Fruit fly (Drosophila melanogaster) whole organism, embryonic: Measurements from ENCODE around the gene Fancl.

ENCODE experiments used
- Ada2b ChIP-seq: fragments of 200-800 bp; sonication (Bioruptor generic); IDR thresholded peaks from 2 replicates; pipeline ENCODE4 v1.3.6; 2022; ENCODE audit warnings: missing biosample characterization, missing genetic modification characterization
- Antp ChIP-seq: fragments of 200-800 bp; sonication (Bioruptor generic); optimal IDR thresholded peaks from 3 replicates; lab custom pipeline; 2016; ENCODE audit warnings: missing biosample characterization, missing genetic modification characterization
- Bteb2 ChIP-seq: fragments of 200-800 bp; sonication (Bioruptor generic); optimal IDR thresholded peaks from 2 replicates; lab custom pipeline; 2016; ENCODE audit warnings: missing biosample characterization, missing genetic modification characterization
- CG11456 ChIP-seq: fragments of 200-800 bp; sonication (Bioruptor generic); IDR thresholded peaks from 3 replicates; pipeline ENCODE4 v1.3.6; 2022; ENCODE audit warnings: missing biosample characterization, missing genetic modification characterization
- CG11695 ChIP-seq: fragments of 200-800 bp; sonication (Bioruptor generic); IDR thresholded peaks from 3 replicates; pipeline ENCODE4 v1.3.6; 2022; ENCODE audit warnings: missing biosample characterization, missing genetic modification characterization
- CG15479 ChIP-seq: fragments of 200-800 bp; sonication (Bioruptor generic); optimal IDR thresholded peaks from 3 replicates; lab custom pipeline; 2019; ENCODE audit warnings: missing biosample characterization, mild to moderate bottlenecking, missing genetic modification characterization, moderate library complexity
- CG15696 ChIP-seq: fragments of 200-800 bp; sonication (Bioruptor generic); optimal IDR thresholded peaks from 2 replicates; lab custom pipeline; 2019; ENCODE audit warnings: missing biosample characterization, mild to moderate bottlenecking, missing genetic modification characterization, moderate library complexity
- CG1603 ChIP-seq: fragments of 200-800 bp; sonication (Bioruptor generic); optimal IDR thresholded peaks from 2 replicates; lab custom pipeline; 2019; ENCODE audit warnings: missing biosample characterization, mild to moderate bottlenecking, missing genetic modification characterization, moderate library complexity
- CG17359 ChIP-seq: fragments of 200-800 bp; sonication (Bioruptor generic); optimal IDR thresholded peaks from 3 replicates; lab custom pipeline; 2018; ENCODE audit warnings: missing biosample characterization, mild to moderate bottlenecking, missing genetic modification characterization, moderate library complexity
- CG17385 ChIP-seq: fragments of 200-800 bp; sonication (Bioruptor generic); optimal IDR thresholded peaks from 3 replicates; lab custom pipeline; 2018; ENCODE audit warnings: missing biosample characterization, mild to moderate bottlenecking, missing genetic modification characterization
- CG17912 ChIP-seq: fragments of 200-800 bp; sonication (Bioruptor generic); optimal IDR thresholded peaks from 2 replicates; lab custom pipeline; 2018; ENCODE audit warnings: missing biosample characterization, mild to moderate bottlenecking, missing genetic modification characterization
- CG2120 ChIP-seq: fragments of 200-800 bp; sonication (Bioruptor generic); optimal IDR thresholded peaks from 3 replicates; lab custom pipeline; 2016; ENCODE audit warnings: missing biosample characterization, missing genetic modification characterization
- CG2199 ChIP-seq: fragments of 200-800 bp; sonication (Bioruptor generic); IDR thresholded peaks from 3 replicates; pipeline ENCODE4 v1.3.6; 2022; ENCODE audit warnings: missing biosample characterization, missing genetic modification characterization
- CG2202 ChIP-seq: fragments of 200-800 bp; sonication (Bioruptor generic); optimal IDR thresholded peaks from 2 replicates; lab custom pipeline; 2018; ENCODE audit warnings: missing biosample characterization, mild to moderate bottlenecking, missing genetic modification characterization
- CG2712 ChIP-seq: fragments of 200-800 bp; optimal IDR thresholded peaks from 3 replicates; lab custom pipeline; 2019; ENCODE audit warnings: missing biosample characterization, mild to moderate bottlenecking, missing genetic modification characterization, moderate library complexity
- CG42726 ChIP-seq: fragments of 200-800 bp; sonication (Bioruptor generic); IDR thresholded peaks from 2 replicates; pipeline ENCODE4 v1.3.6; 2022; ENCODE audit warnings: missing biosample characterization, missing genetic modification characterization; ENCODE audit not compliant: partially characterized antibody
- CG5245 ChIP-seq: fragments of 200-800 bp; sonication (Bioruptor generic); optimal IDR thresholded peaks from 3 replicates; lab custom pipeline; 2016; ENCODE audit warnings: missing biosample characterization, missing genetic modification characterization
- CG8924 ChIP-seq: fragments of 200-800 bp; optimal IDR thresholded peaks from 3 replicates; lab custom pipeline; 2019; ENCODE audit warnings: missing biosample characterization, mild to moderate bottlenecking, missing genetic modification characterization, moderate library complexity
- CG9437 ChIP-seq: fragments of 200-800 bp; sonication (Bioruptor generic); optimal IDR thresholded peaks from 2 replicates; lab custom pipeline; 2018; ENCODE audit warnings: missing biosample characterization, mild to moderate bottlenecking, missing genetic modification characterization
- Dbx ChIP-seq: fragments of 200-800 bp; sonication (Bioruptor generic); IDR thresholded peaks from 3 replicates; pipeline ENCODE4 v1.3.6; 2022; ENCODE audit warnings: missing biosample characterization, missing genetic modification characterization
- Fer1 ChIP-seq: fragments of 200-800 bp; sonication (Bioruptor generic); optimal IDR thresholded peaks from 2 replicates; lab custom pipeline; 2017; ENCODE audit warnings: missing biosample characterization, mild to moderate bottlenecking, missing genetic modification characterization
- HLH3B ChIP-seq: fragments of 200-800 bp; sonication (Bioruptor generic); IDR thresholded peaks from 2 replicates; pipeline ENCODE4 v1.3.6; 2022; ENCODE audit warnings: missing biosample characterization, missing genetic modification characterization
- HmgD ChIP-seq: fragments of 200-800 bp; sonication (Bioruptor generic); optimal IDR thresholded peaks from 3 replicates; lab custom pipeline; 2016; ENCODE audit warnings: missing biosample characterization, missing genetic modification characterization
- Hr39 ChIP-seq: fragments of >200 bp; optimal IDR thresholded peaks from 2 replicates; lab custom pipeline; 2017
- Hr51 ChIP-seq, 2 experiments: fragments of 200-800 bp; sonication (Bioruptor generic); optimal IDR thresholded peaks; 2 replicates in 1 of 2; 3 replicates in 1 of 2; lab custom pipeline; 2016 to 2018; ENCODE audit warnings: missing biosample characterization in 2 of 2, missing genetic modification characterization in 2 of 2, mild to moderate bottlenecking in 1 of 2, moderate library complexity in 1 of 2
- Lim3 ChIP-seq: fragments of 200-800 bp; sonication (Bioruptor generic); IDR thresholded peaks from 2 replicates; pipeline ENCODE4 v1.3.6; 2022; ENCODE audit warnings: missing biosample characterization, missing genetic modification characterization
- Meics ChIP-seq: fragments of 200-800 bp; sonication (Bioruptor generic); optimal IDR thresholded peaks from 2 replicates; lab custom pipeline; 2017; ENCODE audit warnings: missing biosample characterization, mild to moderate bottlenecking, missing genetic modification characterization
- Mrtf ChIP-seq: fragments of 200-800 bp; sonication (Bioruptor generic); IDR thresholded peaks from 3 replicates; pipeline ENCODE4 v1.3.6; 2022; ENCODE audit warnings: missing biosample characterization, missing genetic modification characterization
- Myb ChIP-seq: fragments of 200-800 bp; sonication (Bioruptor generic); optimal IDR thresholded peaks from 2 replicates; lab custom pipeline; 2016; ENCODE audit warnings: missing biosample characterization, missing genetic modification characterization
- Oaz ChIP-seq: fragments of 200-800 bp; sonication (Bioruptor generic); IDR thresholded peaks from 2 replicates; pipeline ENCODE4 v1.3.6; 2022; ENCODE audit warnings: missing biosample characterization, missing genetic modification characterization
- Opbp ChIP-seq: fragments of 200-800 bp; sonication (Bioruptor generic); IDR thresholded peaks from 3 replicates; pipeline ENCODE4 v1.3.6; 2022; ENCODE audit warnings: missing biosample characterization, missing genetic modification characterization; ENCODE audit not compliant: partially characterized antibody
- PHDP ChIP-seq: fragments of 200-800 bp; sonication (Bioruptor generic); optimal IDR thresholded peaks from 3 replicates; lab custom pipeline; 2018; ENCODE audit warnings: missing biosample characterization, mild to moderate bottlenecking, missing genetic modification characterization, moderate library complexity
- Sin3A ChIP-seq: fragments of >200 bp; optimal IDR thresholded peaks from 2 replicates; lab custom pipeline; 2018
- TFAM ChIP-seq: fragments of 200-800 bp; sonication (Bioruptor generic); optimal IDR thresholded peaks from 2 replicates; lab custom pipeline; 2017; ENCODE audit warnings: missing biosample characterization, missing genetic modification characterization, inconsistent platforms
- YL-1 ChIP-seq: fragments of 200-800 bp; sonication (Bioruptor generic); optimal IDR thresholded peaks from 3 replicates; lab custom pipeline; 2017; ENCODE audit warnings: missing biosample characterization, mild to moderate bottlenecking, missing genetic modification characterization
- al ChIP-seq: fragments of 200-800 bp; sonication (Bioruptor generic); IDR thresholded peaks from 2 replicates; pipeline ENCODE4 v1.3.6; 2022; ENCODE audit warnings: missing biosample characterization, missing genetic modification characterization
- ato ChIP-seq: fragments of 200-800 bp; sonication (Bioruptor generic); IDR thresholded peaks from 2 replicates; pipeline ENCODE4 v1.3.6; 2022; ENCODE audit warnings: missing biosample characterization, missing genetic modification characterization; ENCODE audit not compliant: partially characterized antibody
- danr ChIP-seq: fragments of 200-800 bp; sonication (Bioruptor generic); IDR thresholded peaks from 2 replicates; pipeline ENCODE4 v1.3.6; 2022; ENCODE audit warnings: missing biosample characterization, missing genetic modification characterization
- dysf ChIP-seq: fragments of 200-800 bp; sonication (Bioruptor generic); IDR thresholded peaks from 3 replicates; pipeline ENCODE4 v1.3.6; 2022; ENCODE audit warnings: missing biosample characterization, missing genetic modification characterization
- fd64A ChIP-seq: fragments of 200-800 bp; sonication (Bioruptor generic); optimal IDR thresholded peaks from 3 replicates; lab custom pipeline; 2018; ENCODE audit warnings: missing biosample characterization, mild to moderate bottlenecking, missing genetic modification characterization
- kay ChIP-seq: fragments of 200-800 bp; sonication (Bioruptor generic); optimal IDR thresholded peaks from 2 replicates; lab custom pipeline; 2016; ENCODE audit warnings: missing biosample characterization, missing genetic modification characterization
- onecut ChIP-seq: fragments of 200-800 bp; sonication (Bioruptor generic); IDR thresholded peaks from 2 replicates; pipeline ENCODE4 v1.3.6; 2022; ENCODE audit warnings: missing biosample characterization, missing genetic modification characterization
- p53 ChIP-seq: fragments of 200-800 bp; sonication (Bioruptor generic); optimal IDR thresholded peaks from 2 replicates; lab custom pipeline; 2016; ENCODE audit warnings: missing biosample characterization, missing genetic modification characterization
- pnt ChIP-seq: fragments of 200-800 bp; sonication (Bioruptor generic); optimal IDR thresholded peaks from 3 replicates; lab custom pipeline; 2016; ENCODE audit warnings: missing biosample characterization, missing genetic modification characterization
- pum ChIP-seq: fragments of 200-800 bp; sonication (Bioruptor generic); optimal IDR thresholded peaks from 2 replicates; lab custom pipeline; 2016; ENCODE audit warnings: missing biosample characterization, missing genetic modification characterization
- salm ChIP-seq: fragments of 200-800 bp; sonication (Bioruptor generic); optimal IDR thresholded peaks from 2 replicates; lab custom pipeline; 2018; ENCODE audit warnings: missing biosample characterization, mild to moderate bottlenecking, missing genetic modification characterization
- sim ChIP-seq: fragments of 200-800 bp; sonication (Bioruptor generic); IDR thresholded peaks from 2 replicates; pipeline ENCODE4 v1.3.6; 2022; ENCODE audit warnings: missing biosample characterization, missing genetic modification characterization
- slou ChIP-seq: fragments of 200-800 bp; sonication (Bioruptor generic); optimal IDR thresholded peaks from 3 replicates; lab custom pipeline; 2016; ENCODE audit warnings: missing biosample characterization, missing genetic modification characterization
- vfl ChIP-seq: fragments of 200-800 bp; sonication (Bioruptor generic); optimal IDR thresholded peaks from 2 replicates; lab custom pipeline; 2016; ENCODE audit warnings: missing biosample characterization, missing genetic modification characterization
- vvl ChIP-seq: fragments of 200-800 bp; sonication (Bioruptor generic); IDR thresholded peaks from 2 replicates; pipeline ENCODE4 v1.3.6; 2022; ENCODE audit warnings: missing biosample characterization, missing genetic modification characterization
- zf30C ChIP-seq: fragments of 200-800 bp; sonication (Bioruptor generic); optimal IDR thresholded peaks from 3 replicates; lab custom pipeline; 2018; ENCODE audit warnings: missing biosample characterization, mild to moderate bottlenecking, missing genetic modification characterization

Fancl gene

dm6 chr3R:10093252-10094030, 40.8 kb upstream of the Fancl start (continued):
- TF ChIP-seq CG15479 (GFP tag; lab: Kevin White, UChicago) = no peak
- no peak for TF ChIP-seq Oaz (GFP tag; lab: Robert Waterston, UW)
- no peak for TF ChIP-seq TFAM (GFP tag; lab: Kevin White, UChicago)
- TF ChIP-seq Bteb2 (GFP tag; lab: Kevin White, UChicago) = no peak
- TF ChIP-seq vfl (GFP tag; lab: Kevin White, UChicago) = no peak
- no peak for TF ChIP-seq CG15696
- TF ChIP-seq Sin3A (lab: Kevin White, UChicago) = no peak
- TF ChIP-seq Hr51 (GFP tag; optimal IDR thresholded peaks at IDR 0.05; lab: Kevin White, UChicago) = no peak
- TF ChIP-seq onecut (GFP tag; lab: Robert Waterston, UW) = no peak
- no peak for TF ChIP-seq HLH3B (GFP tag; lab: Robert Waterston, UW)
- peak; percentile 5 for TF ChIP-seq Meics (GFP tag; lab: Kevin White, UChicago)
- TF ChIP-seq CG42726 (GFP tag; lab: Robert Waterston, UW) = 0 out of 2 replicates have a peak, but pooled peaks have one; percentile 17
- no peak for TF ChIP-seq YL-1 (GFP tag; lab: Kevin White, UChicago)
- peak; percentile 27; the same call in 1 of the 3 replicates for TF ChIP-seq CG11695 (GFP tag; lab: Robert Waterston, UW)
- no peak for TF ChIP-seq PHDP (tag; lab: Kevin White, UChicago)
- TF ChIP-seq pnt (GFP tag; lab: Kevin White, UChicago) = no peak
- TF ChIP-seq CG17385 = peak; percentile 23
- peak; percentile 40; the same call in 1 of the 3 replicates for TF ChIP-seq Dbx (GFP tag; lab: Robert Waterston, UW)
- TF ChIP-seq Antp (GFP tag; lab: Kevin White, UChicago) = no peak
- TF ChIP-seq CG2120 (GFP tag; lab: Kevin White, UChicago) = no peak
- no peak for TF ChIP-seq CG9437 (GFP tag; lab: Kevin White, UChicago)
- TF ChIP-seq CG2202 = no peak
- no peak for TF ChIP-seq CG11456
- no peak for TF ChIP-seq pum (GFP tag; lab: Kevin White, UChicago)
- TF ChIP-seq CG1603 (tag; lab: Kevin White, UChicago) = no peak
- no peak for TF ChIP-seq HmgD (GFP tag; lab: Kevin White, UChicago)
- TF ChIP-seq Myb (GFP tag; lab: Kevin White, UChicago) = no peak
- no peak for TF ChIP-seq al (GFP tag; lab: Robert Waterston, UW)
- TF ChIP-seq salm (tag; lab: Kevin White, UChicago) = no peak
- TF ChIP-seq p53 (GFP tag; lab: Kevin White, UChicago) = no peak
- no peak for TF ChIP-seq Ada2b (GFP tag; lab: Robert Waterston, UW)
- TF ChIP-seq CG8924 (tag; lab: Kevin White, UChicago) = no peak
- no peak for TF ChIP-seq ato (GFP tag; lab: Robert Waterston, UW)
- TF ChIP-seq danr = no peak
- TF ChIP-seq dysf (GFP tag; lab: Robert Waterston, UW) = no peak
- no peak for TF ChIP-seq Mrtf
- TF ChIP-seq CG17359 (tag; lab: Kevin White, UChicago) = no peak
- no peak for TF ChIP-seq CG2199
- TF ChIP-seq Fer1 (GFP tag; lab: Kevin White, UChicago) = peak; percentile 59
- TF ChIP-seq Hr39 (lab: Kevin White, UChicago) = no peak
- no peak for TF ChIP-seq sim (GFP tag; lab: Robert Waterston, UW)
- no peak for TF ChIP-seq Lim3 (GFP tag; lab: Robert Waterston, UW)
- TF ChIP-seq CG2712 (tag; lab: Kevin White, UChicago) = no peak
- TF ChIP-seq zf30C (GFP tag; lab: Kevin White, UChicago) = no peak
- TF ChIP-seq CG5245 = no peak
- no peak for TF ChIP-seq CG17912 (GFP tag; lab: Kevin White, UChicago)
- TF ChIP-seq slou = no peak
- TF ChIP-seq vvl (GFP tag; lab: Robert Waterston, UW) = no peak; the same call in none of the 2 replicates
- TF ChIP-seq fd64A (GFP tag; lab: Kevin White, UChicago) = no peak
- TF ChIP-seq kay = peak; percentile 29
- TF ChIP-seq Opbp = peak; percentile 29; the same call in 1 of the 3 replicates
